Fruit fly (Drosophila melanogaster): Measurements from ENCODE around the gene IKKbeta.

DNA sequence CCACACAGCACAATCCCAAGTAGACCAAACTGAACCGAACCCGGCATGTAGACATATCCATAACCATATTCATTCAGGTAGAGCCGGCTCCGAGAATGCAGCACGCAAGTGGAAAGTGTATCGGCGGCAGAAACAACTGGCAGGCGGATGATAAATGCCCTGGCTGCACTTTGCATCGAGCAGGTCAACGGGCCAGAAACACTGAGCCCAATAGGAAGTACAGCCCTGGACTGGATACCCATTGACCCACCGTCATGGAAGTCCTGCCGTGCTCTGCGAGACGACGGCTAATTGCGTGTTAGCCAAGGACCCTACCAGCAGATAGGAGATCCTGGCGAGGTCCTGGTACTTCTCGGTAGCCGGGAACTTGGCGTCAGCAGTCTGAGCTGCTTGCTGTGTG is 19.6 kb downstream of the IKKbeta start:
- no peak for TF ChIP-seq psq (optimal IDR thresholded peaks at IDR 0.05)
- TF ChIP-seq Sin3A (optimal IDR thresholded peaks at IDR 0.05), result no peak

Measured in Kc167 (cell line).